Worm (Caenorhabditis elegans): Measurements from ENCODE around the gene nhr-47.
"Not testable (repeated sequence)": the region's sequence is repeated elsewhere in the genome, so short reads cannot be mapped to it uniquely, and the experiment has no call there.

Gene nhr-47

DNA sequence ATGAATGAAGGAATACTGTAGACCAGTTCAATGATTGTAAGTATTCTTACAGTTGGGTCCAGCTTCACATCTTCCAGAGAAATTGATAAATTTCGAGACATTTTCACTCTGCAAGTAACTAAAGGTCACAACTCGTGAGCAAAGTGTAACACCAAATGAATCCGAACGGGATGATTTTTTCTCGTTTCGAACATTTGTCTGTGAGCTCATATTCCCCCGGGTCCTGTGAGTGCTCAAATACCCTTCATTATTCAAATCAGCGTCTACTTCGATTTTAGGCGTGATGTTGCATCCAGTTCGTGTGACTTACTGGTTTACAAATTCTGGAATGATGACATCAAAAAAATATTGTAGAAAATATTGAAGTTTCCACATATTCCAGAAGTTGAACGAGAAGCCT lies 39.7 kb upstream of the nhr-47 start, which contains the start of gene srg-68 (continued):
- no peak for TF ChIP-seq F16B12.6 (tag; optimal IDR thresholded peaks at IDR 0.05)

DNA sequence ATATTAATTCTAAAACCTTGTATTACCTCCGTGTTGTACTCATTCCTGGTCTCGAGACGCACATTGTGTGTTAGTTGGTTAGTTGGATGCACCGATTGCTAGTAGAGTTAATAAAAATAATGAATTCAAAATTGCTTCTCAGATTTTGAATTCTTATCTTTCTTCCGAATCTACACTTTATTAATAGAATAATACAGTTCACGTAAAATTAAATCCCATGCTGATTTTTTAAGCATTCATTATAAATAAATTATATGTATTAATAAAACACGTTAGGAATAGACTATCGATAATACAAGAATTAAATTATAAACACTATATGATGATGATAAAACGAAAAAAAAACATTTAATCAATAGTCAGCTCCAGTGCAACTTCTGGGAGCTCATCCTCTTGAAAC lies 36.6 kb upstream of the nhr-47 start, which contains the start of gene ZC317.6:
TSS of gene ZC317.6 (minus strand) at position 101 of the 400 bp plus-strand sequence.
- TF ChIP-seq lin-15B, nhr-77, pqm-1 (tag; optimal IDR thresholded peaks at IDR 0.05): not testable (repeated sequence)

DNA sequence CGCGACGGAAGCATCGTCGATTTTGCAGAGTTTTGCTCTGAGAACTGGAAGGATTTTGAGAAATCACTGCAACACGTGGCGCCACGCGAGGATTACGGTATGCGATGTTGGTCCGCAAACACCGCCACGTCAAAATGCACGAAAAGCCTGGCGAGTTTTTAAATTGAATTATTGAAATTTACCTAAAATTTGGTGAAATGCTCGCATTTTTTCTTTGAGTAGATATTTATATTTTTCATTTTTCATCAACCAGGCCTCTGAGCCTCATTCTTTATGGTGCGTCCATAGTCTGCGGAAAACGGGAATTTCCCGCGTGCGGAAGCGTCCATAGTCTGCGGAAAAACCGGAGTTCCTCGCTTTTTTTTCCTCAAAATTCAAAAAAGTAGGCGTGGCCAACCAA lies 34.1 kb upstream of the nhr-47 start, which contains the start of gene ZC317.7:
TSS of gene ZC317.7 (minus strand) at position 101 of the 400 bp plus-strand sequence.
- not testable (repeated sequence) for TF ChIP-seq sptf-1 (tag; optimal IDR thresholded peaks at IDR 0.05); ets-5 (GFP tag; IDR thresholded peaks at IDR 0.05); dsc-1 (tag; optimal IDR thresholded peaks at IDR 0.05)

DNA sequence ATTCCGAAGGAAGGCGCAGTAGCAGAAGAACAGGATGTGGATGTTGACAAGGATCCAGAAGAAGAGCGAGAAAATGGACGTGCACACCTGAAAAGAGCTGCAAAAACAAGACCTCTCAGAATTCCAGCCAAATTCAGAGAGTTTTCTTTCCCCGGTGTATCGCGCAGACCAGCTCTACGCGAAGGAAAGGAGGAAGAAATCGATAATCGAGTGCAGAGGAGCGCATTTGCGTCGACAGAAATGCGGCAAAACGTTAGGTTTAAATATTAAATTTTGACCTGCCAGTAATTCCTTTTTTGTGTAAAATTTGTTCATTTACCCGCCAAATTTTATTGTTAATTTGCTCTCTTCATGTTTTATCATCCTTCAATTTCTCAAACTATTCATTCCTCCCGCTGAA lies 27.3 kb upstream of the nhr-47 start:
- TF ChIP-seq lin-35 (GFP tag; optimal IDR thresholded peaks at IDR 0.05) (peak in 1 of 2 experiments; percentile 52), xbp-1 (tag; optimal IDR thresholded peaks at IDR 0.05) (no peak), efl-1 (optimal IDR thresholded peaks at IDR 0.05) (peak in 1 of 2 experiments; percentile 52), efl-1 (GFP tag; optimal IDR thresholded peaks at IDR 0.05 in 1 of 2) (peak; percentile 59 to 95), dpl-1 (GFP tag; optimal IDR thresholded peaks at IDR 0.05) (peak in 2 of 3 experiments; percentile 43 to 50)

DNA sequence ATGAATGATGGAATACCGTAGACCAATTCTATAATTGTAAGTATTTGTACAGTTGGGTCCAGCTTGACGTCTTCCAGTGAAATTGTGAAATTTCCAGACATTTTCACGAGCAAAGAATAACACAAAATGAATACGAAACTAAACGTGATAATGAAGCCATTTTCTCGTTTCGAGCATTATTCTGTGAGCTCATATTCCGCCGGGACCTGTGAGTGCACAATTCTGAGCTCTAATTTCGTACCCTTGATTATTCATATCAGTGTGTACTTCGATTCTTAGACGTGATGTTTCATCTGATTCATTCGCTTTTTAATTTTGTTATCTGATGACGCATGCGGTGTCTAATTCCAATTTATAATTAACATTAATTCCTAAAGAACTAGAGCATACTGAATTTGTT lies 22.7 kb upstream of the nhr-47 start, which contains the start of gene srg-66:
TSS of gene srg-66 (minus strand) at position 101 of the 400 bp plus-strand sequence.
- TF ChIP-seq lin-35 (GFP tag; optimal IDR thresholded peaks at IDR 0.05) = no peak
- no peak for TF ChIP-seq nhr-90 (tag; optimal IDR thresholded peaks at IDR 0.05; ENCODE audit: poor library complexity)
- TF ChIP-seq lir-3 (tag; optimal IDR thresholded peaks at IDR 0.05; ENCODE audit: poor library complexity) = no peak
- TF ChIP-seq Y116A8C.19 (tag; optimal IDR thresholded peaks at IDR 0.05; ENCODE audit: borderline replicate concordance) = no peak
- no peak for TF ChIP-seq rnt-1 (tag; optimal IDR thresholded peaks at IDR 0.05)
- no peak for TF ChIP-seq elt-2 (tag; optimal IDR thresholded peaks at IDR 0.05)
- no peak for TF ChIP-seq snpc-4 (tag; optimal IDR thresholded peaks at IDR 0.05)
- peak; percentile 66 for TF ChIP-seq ceh-8 (GFP tag; optimal IDR thresholded peaks at IDR 0.05)
- no peak for TF ChIP-seq nhr-28 (tag; optimal IDR thresholded peaks at IDR 0.05)

DNA sequence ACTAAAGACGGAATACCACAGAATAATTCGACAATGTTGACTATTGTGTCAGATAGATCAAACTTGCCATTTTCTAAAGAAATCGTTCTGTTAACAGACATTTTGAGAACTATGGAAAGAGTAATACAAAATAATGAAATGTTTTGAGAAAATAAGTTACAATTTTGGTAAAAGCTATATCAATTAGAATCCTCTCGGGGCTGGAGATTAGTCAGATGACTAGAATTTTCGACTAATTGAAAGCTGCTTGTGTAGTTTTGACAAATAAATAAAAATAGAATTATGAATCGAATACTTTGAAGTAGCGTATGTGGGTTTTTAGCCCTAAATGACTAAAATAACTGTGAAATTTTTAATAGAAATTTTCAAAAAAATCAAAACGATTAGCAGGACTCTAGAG lies 20.2 kb upstream of the nhr-47 start, which contains the start of gene srg-65:
TSS of gene srg-65 (minus strand) at position 101 of the 400 bp plus-strand sequence.
- no peak for TF ChIP-seq ceh-82 (tag; optimal IDR thresholded peaks at IDR 0.05)
- TF ChIP-seq F16B12.6 (tag; optimal IDR thresholded peaks at IDR 0.05) = no peak
- no peak for TF ChIP-seq sup-37 (GFP tag; optimal IDR thresholded peaks at IDR 0.05)

DNA sequence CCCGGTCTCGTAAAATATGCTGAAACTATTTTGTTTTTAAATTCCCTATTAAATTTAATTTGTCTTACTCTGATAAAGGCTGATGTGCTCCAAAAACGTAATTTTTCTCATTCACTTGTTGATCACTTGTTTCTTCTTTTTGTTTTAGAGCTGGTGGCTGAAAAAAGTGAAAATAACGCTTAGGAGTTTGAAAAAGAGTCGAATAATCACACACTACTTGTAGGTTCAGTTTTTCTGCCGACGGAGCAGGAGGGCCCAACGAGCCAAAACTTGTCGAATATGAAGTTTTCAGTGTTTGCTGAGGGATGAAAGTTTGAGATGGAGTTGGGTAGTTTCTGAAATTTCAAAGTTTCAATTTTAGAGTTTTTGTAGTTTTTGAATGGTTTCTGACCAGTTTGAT lies 17.9 kb upstream of the nhr-47 start:
- TF ChIP-seq zip-4 (GFP tag; optimal IDR thresholded peaks at IDR 0.05) (no peak), sox-4 (tag; optimal IDR thresholded peaks at IDR 0.05) (no peak), ceh-63 (GFP tag; optimal IDR thresholded peaks at IDR 0.05) (no peak), efl-1 (optimal IDR thresholded peaks at IDR 0.05) (no peak), efl-1 (GFP tag; optimal IDR thresholded peaks at IDR 0.05 in 1 of 2) (no peak), aly-2 (tag; optimal IDR thresholded peaks at IDR 0.05) (no peak), fkh-10 (GFP tag; optimal IDR thresholded peaks at IDR 0.05) (no peak), pax-3 (tag; optimal IDR thresholded peaks at IDR 0.05) (no peak), lin-13 (GFP tag; optimal IDR thresholded peaks at IDR 0.05) (no peak), nhr-19 (GFP tag; conservative IDR thresholded peaks at IDR 0.05) (no peak), tlp-1 (tag; optimal IDR thresholded peaks at IDR 0.05) (no peak)
